Fruit fly (Drosophila melanogaster): ENCODE measurements around the gene CG15386.

DNA sequence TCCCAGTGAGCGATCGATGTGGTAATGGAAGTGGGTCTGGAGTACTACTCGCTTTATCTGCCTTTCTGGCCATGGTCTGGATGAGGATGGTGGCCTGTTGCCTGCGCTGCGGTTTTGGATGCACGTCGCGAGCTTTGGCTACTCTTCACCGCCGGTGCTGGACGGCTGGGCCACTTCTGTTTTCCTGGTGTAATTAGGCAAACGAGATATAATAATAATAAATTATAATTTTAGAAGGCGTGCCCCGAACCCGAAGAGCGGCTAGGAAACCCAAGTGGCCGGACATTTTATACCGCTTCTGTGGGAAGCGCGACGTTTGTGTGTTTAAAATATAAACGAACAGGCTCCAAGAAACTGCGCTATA lies 17.6 kb downstream of the CG15386 start:
- TF ChIP-seq CG34376 (GFP tag; optimal IDR thresholded peaks at IDR 0.05) (no peak), jigr1 (GFP tag; IDR thresholded peaks at IDR 0.05) (no peak)

Data from whole organism, embryonic.